Fruit fly (Drosophila melanogaster) whole organism, adult: ENCODE data around the gene CG46430.

Experiments used
- CG12768 ChIP-seq: fragments of 200-800 bp; sonication (Bioruptor generic); optimal IDR thresholded peaks from 2 replicates; lab custom pipeline; 2017; ENCODE audit warnings: missing biosample characterization, missing genetic modification characterization, mild to moderate bottlenecking, moderate library complexity, missing genetic modification reagents
- CG33017 ChIP-seq: fragments of 200-800 bp; sonication (Bioruptor generic); optimal IDR thresholded peaks from 2 replicates; lab custom pipeline; 2018; ENCODE audit warnings: missing biosample characterization, mild to moderate bottlenecking, missing genetic modification characterization, moderate library complexity
- CG5204 ChIP-seq: fragments of 200-800 bp; sonication (Bioruptor generic); optimal IDR thresholded peaks from 2 replicates; lab custom pipeline; 2016; ENCODE audit warnings: missing biosample characterization, missing genetic modification characterization
- CG7045 ChIP-seq: fragments of 200-800 bp; sonication (Bioruptor generic); optimal IDR thresholded peaks from 2 replicates; lab custom pipeline; 2017; ENCODE audit warnings: missing biosample characterization, mild to moderate bottlenecking, missing genetic modification characterization
- Clk ChIP-seq: fragments of 200-800 bp; sonication (Bioruptor generic); optimal IDR thresholded peaks from 2 replicates; lab custom pipeline; 2017; ENCODE audit warnings: missing biosample characterization, missing genetic modification characterization
- Crg-1 ChIP-seq: fragments of 200-800 bp; sonication (Bioruptor generic); optimal IDR thresholded peaks from 2 replicates; lab custom pipeline; 2016; ENCODE audit warnings: missing biosample characterization, missing genetic modification characterization
- Hr96 ChIP-seq: fragments of 200-800 bp; sonication (Bioruptor generic); optimal IDR thresholded peaks from 2 replicates; lab custom pipeline; 2016; ENCODE audit warnings: missing biosample characterization, missing genetic modification characterization
- Mnt ChIP-seq: fragments of 200-800 bp; sonication (Bioruptor generic); optimal IDR thresholded peaks from 2 replicates; lab custom pipeline; 2016; ENCODE audit warnings: missing biosample characterization, mild to moderate bottlenecking, missing genetic modification characterization
- cnc ChIP-seq, 2 experiments: fragments of >200 bp; optimal IDR thresholded peaks; 2 replicates each; lab custom pipeline; 2017
- kay ChIP-seq: fragments of 200-800 bp; sonication (Bioruptor generic); peaks from one replicate; lab custom pipeline; 2016; ENCODE audit warnings: missing biosample characterization, missing genetic modification characterization, borderline replicate concordance
- pad ChIP-seq: fragments of 200-800 bp; sonication (Bioruptor generic); optimal IDR thresholded peaks from 3 replicates; lab custom pipeline; 2017; ENCODE audit warnings: missing biosample characterization, missing genetic modification characterization, mild to moderate bottlenecking, moderate library complexity, missing genetic modification reagents
- toe ChIP-seq: fragments of 200-800 bp; sonication (Bioruptor generic); optimal IDR thresholded peaks from 2 replicates; lab custom pipeline; 2016; ENCODE audit warnings: missing biosample characterization, missing genetic modification characterization

- TF ChIP-seq pad (GFP tag; lab: Kevin White, UChicago) (no peak), CG5204 (GFP tag; lab: Kevin White, UChicago) (no peak), CG33017 (tag; lab: Kevin White, UChicago) (no peak), Clk (GFP tag; lab: Kevin White, UChicago) (no peak), Crg-1 (GFP tag; lab: Kevin White, UChicago) (no peak), CG12768 (GFP tag; lab: Kevin White, UChicago) (no peak), toe (GFP tag; lab: Kevin White, UChicago) (no peak), cnc (optimal IDR thresholded peaks at IDR 0.05; lab: Kevin White, UChicago) (no peak), Hr96 (GFP tag; lab: Kevin White, UChicago) (no peak), Mnt (GFP tag; lab: Kevin White, UChicago) (no peak), kay (GFP tag; lab: Kevin White, UChicago) (no peak), CG7045 (GFP tag; lab: Kevin White, UChicago) (no peak)
Observed at dm6 chr3L:10459076-10459475, 19.2 kb upstream of the CG46430 start.
